Worm (Caenorhabditis elegans): ENCODE data around the gene csn-6.

DNA sequence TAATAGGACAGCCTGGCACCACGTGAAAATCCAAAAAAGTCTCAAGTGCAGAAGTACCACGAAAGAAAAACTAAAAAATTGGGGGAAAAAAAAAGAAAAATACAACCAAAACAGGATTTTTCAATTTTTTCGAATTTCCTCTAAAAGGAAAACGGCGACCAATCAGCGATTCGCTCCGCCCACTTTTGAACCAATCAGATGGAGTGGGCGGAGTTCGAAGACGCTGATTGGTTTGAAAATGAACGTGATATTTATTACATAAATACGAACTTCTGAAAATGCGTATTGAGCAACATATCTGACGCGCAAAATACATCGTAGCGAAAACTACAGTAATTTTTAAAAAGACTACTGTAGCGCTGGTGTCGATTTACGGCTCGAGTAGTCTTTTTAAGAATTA lies 32.2 kb upstream of the csn-6 start:
- TF ChIP-seq unc-130 (GFP tag; optimal IDR thresholded peaks at IDR 0.05) (no peak), arid-1 (GFP tag; conservative IDR thresholded peaks at IDR 0.05) (no peak), ama-1 (optimal IDR thresholded peaks at IDR 0.05) (no peak), egl-27 (tag; optimal IDR thresholded peaks at IDR 0.05) (no peak)

Data from whole organism, L4 larva.